Worm (Caenorhabditis elegans) whole organism, early embryonic: ENCODE results near the gene srg-48.

ENCODE experiments used
- B0310.2 ChIP-seq: sonication (generic microtip); optimal IDR thresholded peaks from 2 replicates; lab custom pipeline; 2016; ENCODE audit warnings: mild to moderate bottlenecking, missing genetic modification characterization, missing compliant biosample characterization
- F13C5.2 ChIP-seq: sonication (generic microtip); optimal IDR thresholded peaks from 2 replicates; lab custom pipeline; 2017; ENCODE audit warnings: mild to moderate bottlenecking, missing genetic modification characterization, inconsistent platforms, missing compliant biosample characterization
- aly-1 ChIP-seq: sonication (generic microtip); optimal IDR thresholded peaks from 2 replicates; lab custom pipeline; 2016; ENCODE audit warnings: missing genetic modification characterization, missing compliant biosample characterization
- ama-1 ChIP-seq: fragments of 150-350 bp; optimal IDR thresholded peaks from 2 replicates; lab custom pipeline; 2014
- ceh-13 ChIP-seq: fragments of 200-800 bp; sonication (Bioruptor generic); optimal IDR thresholded peaks from 2 replicates; lab custom pipeline; 2018; ENCODE audit warnings: mild to moderate bottlenecking, missing genetic modification characterization, missing compliant biosample characterization
- ceh-36 ChIP-seq: sonication (generic microtip); optimal IDR thresholded peaks from 2 replicates; lab custom pipeline; 2016; ENCODE audit warnings: missing genetic modification characterization, inconsistent platforms, missing compliant biosample characterization
- ets-7 ChIP-seq: sonication (generic microtip); optimal IDR thresholded peaks from 2 replicates; lab custom pipeline; 2016; ENCODE audit warnings: missing genotype, missing genetic modification characterization, missing compliant biosample characterization
- flt-1 ChIP-seq: fragments of 200-800 bp; sonication (Bioruptor generic); IDR thresholded peaks from 2 replicates; pipeline ENCODE4 v1.3.6; 2022; ENCODE audit warnings: missing genetic modification characterization, missing compliant biosample characterization
- hmbx-1 ChIP-seq: sonication (generic microtip); optimal IDR thresholded peaks from 2 replicates; lab custom pipeline; 2016; ENCODE audit warnings: mild to moderate bottlenecking, missing genetic modification characterization, missing compliant biosample characterization
- hmg-4 ChIP-seq: fragments of 200-800 bp; sonication (Bioruptor generic); optimal IDR thresholded peaks from 2 replicates; lab custom pipeline; 2018; ENCODE audit warnings: mild to moderate bottlenecking, missing genetic modification characterization, missing compliant biosample characterization
- hnd-1 ChIP-seq: sonication (generic microtip); optimal IDR thresholded peaks from 2 replicates; lab custom pipeline; 2016; ENCODE audit warnings: missing genetic modification characterization, missing compliant biosample characterization
- pes-1 ChIP-seq: fragments of 200-800 bp; sonication (Bioruptor generic); IDR thresholded peaks from 2 replicates; pipeline ENCODE4 v1.3.6; 2022; ENCODE audit warnings: missing genetic modification reagents, missing genetic modification characterization, missing compliant biosample characterization
- scrt-1 ChIP-seq: fragments of 200-800 bp; sonication (Bioruptor generic); IDR thresholded peaks from 2 replicates; pipeline ENCODE4 v1.3.6; 2022; ENCODE audit warnings: missing genetic modification characterization, missing compliant biosample characterization
- sea-1 ChIP-seq: fragments of 200-800 bp; sonication (Bioruptor generic); conservative IDR thresholded peaks from 2 replicates; pipeline ENCODE4 v1.3.6; 2022; ENCODE audit warnings: missing genetic modification characterization, missing compliant biosample characterization
- tbx-11 ChIP-seq: fragments of 200-800 bp; sonication (Bioruptor generic); IDR thresholded peaks from 2 replicates; pipeline ENCODE4 v1.3.6; 2022; ENCODE audit warnings: missing genetic modification characterization, missing compliant biosample characterization
- tbx-37 ChIP-seq: fragments of 200-800 bp; sonication (Bioruptor generic); conservative IDR thresholded peaks from 2 replicates; pipeline ENCODE4 v1.3.6; 2022; ENCODE audit warnings: missing genetic modification reagents, missing genetic modification characterization, missing compliant biosample characterization
- tra-4 ChIP-seq: sonication (generic microtip); optimal IDR thresholded peaks from 2 replicates; lab custom pipeline; 2017; ENCODE audit warnings: missing genetic modification characterization, missing compliant biosample characterization

The srg-48 gene

ce11 chrIV:7072110-7072509, at the start of gene srg-48:
TSS of gene srg-48 (plus strand) at chrIV:7072410.
- TF ChIP-seq ceh-13 (GFP tag; lab: Kevin White, UChicago) (no peak), B0310.2 (tag; lab: Kevin White, UChicago) (no peak), hnd-1 (no peak), scrt-1 (GFP tag; lab: Robert Waterston, UW) (no peak), tbx-11 (GFP tag; lab: Robert Waterston, UW) (no peak)

DNA sequence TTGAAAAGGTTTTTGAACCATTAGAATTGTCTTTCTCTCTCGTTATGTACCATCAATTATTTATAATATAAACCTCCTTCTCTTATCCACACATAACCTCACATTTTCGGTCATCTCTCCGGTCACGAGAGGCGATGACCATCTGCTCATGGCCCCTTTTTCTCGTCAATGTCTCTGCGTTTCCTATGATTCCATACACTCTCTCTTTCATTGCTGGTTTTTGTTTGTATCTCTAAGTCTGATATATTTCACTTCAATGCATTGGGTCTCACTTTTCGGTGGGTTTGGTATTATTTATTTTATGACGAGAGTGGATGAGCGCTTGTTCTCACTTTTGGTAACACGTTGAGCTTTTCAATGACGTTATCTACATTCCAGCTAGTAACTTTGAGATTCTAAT, 49.2 kb upstream of the srg-48 start:
- no peak for TF ChIP-seq pes-1 (GFP tag; lab: Robert Waterston, UW)
- peak; percentile 68 for TF ChIP-seq F13C5.2 (tag; lab: Kevin White, UChicago)
- no peak for TF ChIP-seq B0310.2 (tag; lab: Kevin White, UChicago)
- no peak for TF ChIP-seq ceh-13 (GFP tag; lab: Kevin White, UChicago)
- no peak for TF ChIP-seq ets-7 (tag; lab: Kevin White, UChicago)
- TF ChIP-seq tra-4 = no peak
- no peak for TF ChIP-seq tbx-37 (GFP tag; lab: Robert Waterston, UW)
- TF ChIP-seq hmg-4 (GFP tag; lab: Kevin White, UChicago) = peak; percentile 55
- TF ChIP-seq scrt-1 (GFP tag; lab: Robert Waterston, UW) = no peak
- no peak for TF ChIP-seq hmbx-1 (tag; lab: Kevin White, UChicago)

ce11 chrIV:7023858-7024257, 48.4 kb upstream of the srg-48 start, which contains the start of gene adah-1:
TSS of gene adah-1 (plus strand) at chrIV:7024211.
- TF ChIP-seq ceh-13 (GFP tag; lab: Kevin White, UChicago) (no peak), hmbx-1 (tag; lab: Kevin White, UChicago) (no peak), scrt-1 (GFP tag; lab: Robert Waterston, UW) (no peak), ets-7 (tag; lab: Kevin White, UChicago) (no peak), flt-1 (no peak), sea-1 (GFP tag; lab: Robert Waterston, UW) (no peak), tbx-37 (GFP tag; lab: Robert Waterston, UW) (no peak), tbx-11 (GFP tag; lab: Robert Waterston, UW) (no peak), pes-1 (GFP tag; lab: Robert Waterston, UW) (no peak), B0310.2 (tag; lab: Kevin White, UChicago) (no peak), F13C5.2 (tag; lab: Kevin White, UChicago) (no peak), ama-1 (lab: Kevin White, UChicago) (no peak)

DNA sequence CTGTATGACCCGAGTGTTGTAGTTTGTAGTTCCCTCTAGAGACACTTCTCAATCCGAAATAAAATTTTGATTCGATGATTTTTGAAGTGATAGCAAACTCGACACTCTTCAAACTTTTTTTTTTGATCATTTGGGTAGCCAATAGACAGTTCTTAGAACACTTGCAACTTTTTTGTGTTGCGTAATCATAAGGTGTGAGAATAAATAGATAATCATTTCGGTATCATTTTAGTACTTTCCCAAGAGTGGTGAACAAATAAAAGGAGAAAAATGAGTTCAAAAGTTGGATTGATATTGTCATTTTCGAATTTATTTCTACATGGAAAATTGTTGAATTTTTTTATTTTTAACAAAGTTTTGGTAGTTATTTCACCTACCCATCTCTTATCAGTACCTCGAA, 47.4 kb upstream of the srg-48 start:
- TF ChIP-seq ceh-36 (no peak), tbx-11 (GFP tag; lab: Robert Waterston, UW) (no peak), tbx-37 (GFP tag; lab: Robert Waterston, UW) (no peak)

DNA sequence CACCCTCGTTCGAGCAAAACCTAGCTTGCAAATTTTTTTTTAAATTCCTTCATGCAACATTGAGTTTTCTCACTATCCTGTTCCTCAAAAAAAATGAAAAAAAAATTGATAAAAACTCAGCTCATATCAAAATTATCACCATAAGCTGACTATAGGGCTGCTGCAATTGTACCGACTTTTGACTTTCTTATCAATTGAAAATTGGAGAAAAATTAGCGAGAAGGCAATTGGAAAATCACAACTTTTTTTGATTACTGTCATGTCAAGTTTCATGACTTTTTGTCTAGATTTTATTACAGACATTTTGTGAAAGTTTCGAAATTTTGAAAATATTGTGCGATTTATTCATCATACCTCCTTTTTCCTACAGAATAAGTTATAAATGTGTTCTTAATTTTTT, 46.4 kb upstream of the srg-48 start:
- TF ChIP-seq scrt-1 (GFP tag; lab: Robert Waterston, UW) (no peak), B0310.2 (tag; lab: Kevin White, UChicago) (no peak), aly-1 (tag; lab: Kevin White, UChicago) (no peak), ama-1 (lab: Kevin White, UChicago) (no peak), hnd-1 (no peak)

DNA sequence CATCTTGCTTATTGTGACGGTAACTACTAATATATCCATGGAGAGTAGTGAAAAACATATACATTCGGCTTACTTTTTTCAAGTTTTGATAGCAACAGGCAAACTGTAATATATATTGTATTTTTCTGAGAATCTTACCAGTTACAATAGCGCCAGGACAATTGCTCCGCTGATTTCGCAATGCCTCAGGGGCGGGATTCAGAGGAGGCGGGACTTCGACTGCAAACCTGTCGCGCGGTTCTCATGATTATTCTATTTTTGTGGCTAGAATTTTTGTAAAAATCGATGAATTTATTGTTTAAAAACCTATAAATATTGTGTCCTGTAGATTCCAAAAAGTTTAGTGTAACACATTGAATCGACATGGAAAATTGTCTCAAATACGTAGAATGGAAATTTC, 41.2 kb upstream of the srg-48 start:
- TF ChIP-seq hnd-1 (no peak), tra-4 (no peak), tbx-37 (GFP tag; lab: Robert Waterston, UW) (no peak), ceh-36 (no peak), F13C5.2 (tag; lab: Kevin White, UChicago) (no peak), ets-7 (tag; lab: Kevin White, UChicago) (no peak), scrt-1 (GFP tag; lab: Robert Waterston, UW) (no peak), ceh-13 (GFP tag; lab: Kevin White, UChicago) (no peak), flt-1 (no peak), hmbx-1 (tag; lab: Kevin White, UChicago) (no peak), hmg-4 (GFP tag; lab: Kevin White, UChicago) (no peak), ama-1 (lab: Kevin White, UChicago) (no peak), sea-1 (GFP tag; lab: Robert Waterston, UW) (no peak), pes-1 (GFP tag; lab: Robert Waterston, UW) (no peak), aly-1 (tag; lab: Kevin White, UChicago) (no peak), tbx-11 (GFP tag; lab: Robert Waterston, UW) (no peak), B0310.2 (tag; lab: Kevin White, UChicago) (no peak)

DNA sequence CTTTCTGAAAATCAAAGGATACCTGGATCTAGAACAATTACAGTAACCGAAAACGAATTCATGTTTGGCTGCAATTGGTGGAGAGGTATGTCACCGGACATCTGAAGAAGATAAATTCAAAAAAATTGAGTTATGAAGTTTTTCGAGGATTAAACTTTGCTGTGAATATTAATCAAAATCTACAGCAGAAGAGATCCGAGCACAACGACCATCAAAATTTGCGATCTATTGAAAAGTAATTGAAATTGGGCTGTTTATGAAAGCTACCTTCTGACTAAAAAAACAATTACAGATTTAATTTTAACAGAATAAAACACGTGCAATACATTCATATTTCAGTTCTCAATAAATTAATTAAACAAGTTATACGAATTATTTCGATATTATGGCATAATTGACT, 39.8 kb upstream of the srg-48 start, which contains the start of gene C06G3.8:
Gene C06G3.8, minus strand, starts transcription at position 101 of the 400 bp plus-strand sequence.
- TF ChIP-seq ceh-13 (GFP tag; lab: Kevin White, UChicago) = no peak
- no peak for TF ChIP-seq scrt-1 (GFP tag; lab: Robert Waterston, UW)
- TF ChIP-seq hmbx-1 (tag; lab: Kevin White, UChicago) = no peak
- TF ChIP-seq sea-1 (GFP tag; lab: Robert Waterston, UW) = no peak
- no peak for TF ChIP-seq tbx-37 (GFP tag; lab: Robert Waterston, UW)
- no peak for TF ChIP-seq ama-1 (lab: Kevin White, UChicago)
- TF ChIP-seq pes-1 (GFP tag; lab: Robert Waterston, UW) = no peak
- no peak for TF ChIP-seq F13C5.2 (tag; lab: Kevin White, UChicago)
- no peak for TF ChIP-seq flt-1
- TF ChIP-seq tbx-11 (GFP tag; lab: Robert Waterston, UW) = no peak
- TF ChIP-seq ets-7 (tag; lab: Kevin White, UChicago) = no peak
- no peak for TF ChIP-seq aly-1 (tag; lab: Kevin White, UChicago)

DNA sequence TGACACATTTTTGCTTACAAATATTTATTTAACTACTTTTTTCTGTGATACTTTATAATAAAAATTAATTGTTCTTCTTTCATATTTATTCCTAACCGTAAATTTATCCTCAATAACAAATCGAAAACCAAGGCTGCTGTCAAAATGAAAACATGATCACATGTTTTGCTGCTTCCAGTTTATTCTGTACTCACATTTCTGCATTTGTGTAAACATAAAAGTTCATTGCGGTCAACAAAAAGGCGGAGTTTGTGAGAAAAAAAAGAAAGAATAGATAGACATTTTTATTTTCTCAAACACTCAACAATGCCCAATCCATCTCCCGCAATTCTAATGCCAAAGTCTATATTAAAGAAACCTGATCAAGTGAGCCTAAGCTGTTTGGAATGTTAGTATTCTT, 36.4 kb upstream of the srg-48 start, which contains the start of gene C06G3.3:
Gene C06G3.3, plus strand, starts transcription at position 301 of the 400 bp plus-strand sequence.
- TF ChIP-seq ama-1 (lab: Kevin White, UChicago) (no peak), F13C5.2 (tag; lab: Kevin White, UChicago) (no peak), ceh-36 (no peak), pes-1 (GFP tag; lab: Robert Waterston, UW) (no peak), B0310.2 (tag; lab: Kevin White, UChicago) (no peak), hmg-4 (GFP tag; lab: Kevin White, UChicago) (no peak), flt-1 (no peak), sea-1 (GFP tag; lab: Robert Waterston, UW) (no peak), aly-1 (tag; lab: Kevin White, UChicago) (no peak), hmbx-1 (tag; lab: Kevin White, UChicago) (no peak), hnd-1 (no peak), tra-4 (no peak), tbx-37 (GFP tag; lab: Robert Waterston, UW) (no peak), scrt-1 (GFP tag; lab: Robert Waterston, UW) (no peak), ets-7 (tag; lab: Kevin White, UChicago) (no peak), tbx-11 (GFP tag; lab: Robert Waterston, UW) (no peak)
